Fruit fly (Drosophila melanogaster) whole organism, embryonic: ENCODE results near the gene CG8993.

Experiments
- Atf6 ChIP-seq: fragments of 200-800 bp; sonication (Bioruptor generic); IDR thresholded peaks from 2 replicates; pipeline ENCODE4 v1.3.6; 2022; ENCODE audit warnings: missing biosample characterization, missing genetic modification characterization
- CG10147 ChIP-seq: fragments of 200-800 bp; sonication (Bioruptor generic); optimal IDR thresholded peaks from 2 replicates; lab custom pipeline; 2019; ENCODE audit warnings: missing biosample characterization, mild to moderate bottlenecking, missing genetic modification characterization, moderate library complexity
- CG10654 ChIP-seq: fragments of 200-800 bp; sonication (Bioruptor generic); optimal IDR thresholded peaks from 2 replicates; lab custom pipeline; 2016; ENCODE audit warnings: missing biosample characterization, missing genetic modification characterization
- CG11093 ChIP-seq: fragments of 200-800 bp; sonication (Bioruptor generic); IDR thresholded peaks from 3 replicates; pipeline ENCODE4 v1.3.6; 2022; ENCODE audit warnings: missing biosample characterization, missing genetic modification characterization
- CG1233 ChIP-seq: fragments of 200-800 bp; sonication (Bioruptor generic); optimal IDR thresholded peaks from 4 replicates; lab custom pipeline; 2018; ENCODE audit warnings: missing biosample characterization, mild to moderate bottlenecking, missing genetic modification characterization
- CG13123 ChIP-seq: fragments of 200-800 bp; sonication (Bioruptor generic); optimal IDR thresholded peaks from 2 replicates; lab custom pipeline; 2016; ENCODE audit warnings: missing biosample characterization, missing genetic modification characterization
- CG13894 ChIP-seq: fragments of 200-800 bp; sonication (Bioruptor generic); optimal IDR thresholded peaks from 3 replicates; lab custom pipeline; 2018; ENCODE audit warnings: missing biosample characterization, mild to moderate bottlenecking, missing genetic modification characterization, moderate library complexity
- CG15011 ChIP-seq: fragments of 200-800 bp; sonication (Bioruptor generic); optimal IDR thresholded peaks from 3 replicates; lab custom pipeline; 2018; ENCODE audit warnings: missing biosample characterization, mild to moderate bottlenecking, missing genetic modification characterization
- CG15601 ChIP-seq: fragments of 200-800 bp; sonication (Bioruptor generic); optimal IDR thresholded peaks from 3 replicates; lab custom pipeline; 2019; ENCODE audit warnings: missing biosample characterization, mild to moderate bottlenecking, missing genetic modification characterization, moderate library complexity
- CG17829 ChIP-seq: fragments of 200-800 bp; optimal IDR thresholded peaks from 2 replicates; lab custom pipeline; 2019; ENCODE audit warnings: missing biosample characterization, mild to moderate bottlenecking, missing genetic modification characterization, moderate library complexity
- CG2199 ChIP-seq: fragments of 200-800 bp; sonication (Bioruptor generic); IDR thresholded peaks from 3 replicates; pipeline ENCODE4 v1.3.6; 2022; ENCODE audit warnings: missing biosample characterization, missing genetic modification characterization
- CG31224 ChIP-seq: fragments of 200-800 bp; sonication (Bioruptor generic); IDR thresholded peaks from 2 replicates; pipeline ENCODE4 v1.3.6; 2022; ENCODE audit warnings: missing biosample characterization, missing genetic modification characterization
- CG3838 ChIP-seq: fragments of 200-800 bp; sonication (Bioruptor generic); optimal IDR thresholded peaks from 3 replicates; lab custom pipeline; 2016; ENCODE audit warnings: missing biosample characterization, missing genetic modification characterization
- CG4707 ChIP-seq: fragments of 200-800 bp; sonication (Bioruptor generic); optimal IDR thresholded peaks from 2 replicates; lab custom pipeline; 2018; ENCODE audit warnings: missing biosample characterization, mild to moderate bottlenecking, missing genetic modification characterization, moderate library complexity
- CG4854 ChIP-seq: fragments of 200-800 bp; sonication (Bioruptor generic); optimal IDR thresholded peaks from 2 replicates; lab custom pipeline; 2016; ENCODE audit warnings: missing biosample characterization, missing genetic modification characterization, inconsistent platforms
- CG8281 ChIP-seq: fragments of 200-800 bp; sonication (Bioruptor generic); optimal IDR thresholded peaks from 2 replicates; lab custom pipeline; 2018; ENCODE audit warnings: missing biosample characterization, mild to moderate bottlenecking, missing genetic modification characterization, moderate library complexity
- CG8388 ChIP-seq: fragments of 200-800 bp; sonication (Bioruptor generic); optimal IDR thresholded peaks from 2 replicates; lab custom pipeline; 2019; ENCODE audit warnings: missing biosample characterization, mild to moderate bottlenecking, missing genetic modification characterization, moderate library complexity
- CG9797 ChIP-seq: fragments of 200-800 bp; sonication (Bioruptor generic); optimal IDR thresholded peaks from 3 replicates; lab custom pipeline; 2018; ENCODE audit warnings: missing biosample characterization, mild to moderate bottlenecking, missing genetic modification characterization
- D ChIP-seq, 2 experiments: fragments of 200-800 bp in 1 of 2; fragments of >200 bp in 1 of 2; sonication (Bioruptor generic) in 1 of 2; optimal IDR thresholded peaks; 2 replicates in 1 of 2; 3 replicates in 1 of 2; lab custom pipeline; 2017; ENCODE audit warnings: mild to moderate bottlenecking in 1 of 2, missing biosample characterization in 1 of 2, missing genetic modification characterization in 1 of 2, missing genetic modification reagents in 1 of 2
- Dfd ChIP-seq, 2 experiments: fragments of >200 bp; optimal IDR thresholded peaks; 2 replicates each; lab custom pipeline; 2017; ENCODE audit warnings: missing biosample characterization in 2 of 2, missing genetic modification characterization in 2 of 2
- HLH54F ChIP-seq: fragments of 200-800 bp; sonication (Bioruptor generic); optimal IDR thresholded peaks from 3 replicates; lab custom pipeline; 2016; ENCODE audit warnings: missing biosample characterization, missing genetic modification characterization
- Med ChIP-seq: fragments of 200-800 bp; sonication (Bioruptor generic); peaks from one replicate; lab custom pipeline; 2016; ENCODE audit warnings: missing biosample characterization, missing genetic modification characterization, mild to moderate bottlenecking, inconsistent platforms, moderate library complexity
- Myb ChIP-seq: fragments of 200-800 bp; sonication (Bioruptor generic); optimal IDR thresholded peaks from 2 replicates; lab custom pipeline; 2016; ENCODE audit warnings: missing biosample characterization, missing genetic modification characterization
- NFAT ChIP-seq: fragments of 200-800 bp; sonication (Bioruptor generic); IDR thresholded peaks from 2 replicates; pipeline ENCODE4 v1.3.6; 2022; ENCODE audit warnings: missing biosample characterization, missing genetic modification characterization
- Vsx1 ChIP-seq: fragments of 200-800 bp; sonication (Bioruptor generic); optimal IDR thresholded peaks from 2 replicates; lab custom pipeline; 2017; ENCODE audit warnings: missing biosample characterization, mild to moderate bottlenecking, missing genetic modification characterization, missing genetic modification reagents
- ab ChIP-seq: fragments of 200-800 bp; sonication (Bioruptor generic); optimal IDR thresholded peaks from 2 replicates; lab custom pipeline; 2016; ENCODE audit warnings: missing biosample characterization, missing genetic modification characterization
- bowl ChIP-seq: fragments of 200-800 bp; sonication (Bioruptor generic); IDR thresholded peaks from 2 replicates; pipeline ENCODE4 v1.3.6; 2022; ENCODE audit warnings: missing biosample characterization, missing genetic modification characterization
- crc ChIP-seq: fragments of 200-800 bp; sonication (Bioruptor generic); optimal IDR thresholded peaks from 2 replicates; lab custom pipeline; 2016; ENCODE audit warnings: missing biosample characterization, missing genetic modification characterization
- crp ChIP-seq, 2 experiments: fragments of 200-800 bp; sonication (Bioruptor generic); optimal IDR thresholded peaks; 2 replicates in 1 of 2; 3 replicates in 1 of 2; lab custom pipeline; 2017; ENCODE audit warnings: missing biosample characterization in 2 of 2, missing genetic modification characterization in 2 of 2, mild to moderate bottlenecking in 1 of 2, moderate library complexity in 1 of 2
- exex ChIP-seq: fragments of 200-800 bp; sonication (Bioruptor generic); optimal IDR thresholded peaks from 4 replicates; lab custom pipeline; 2018; ENCODE audit warnings: missing biosample characterization, mild to moderate bottlenecking, missing genetic modification characterization, moderate library complexity
- fd3F ChIP-seq: fragments of 200-800 bp; sonication (Bioruptor generic); optimal IDR thresholded peaks from 2 replicates; lab custom pipeline; 2018; ENCODE audit warnings: missing biosample characterization, mild to moderate bottlenecking, missing genetic modification characterization, moderate library complexity
- fu2 ChIP-seq: fragments of 200-800 bp; sonication (Bioruptor generic); optimal IDR thresholded peaks from 2 replicates; lab custom pipeline; 2016; ENCODE audit warnings: missing biosample characterization, missing genetic modification characterization
- gsb ChIP-seq: fragments of 200-800 bp; sonication (Bioruptor generic); IDR thresholded peaks from 2 replicates; pipeline ENCODE4 v1.3.6; 2022; ENCODE audit warnings: missing biosample characterization, missing genetic modification characterization
- her ChIP-seq: fragments of 200-800 bp; sonication (Bioruptor generic); optimal IDR thresholded peaks from 2 replicates; lab custom pipeline; 2016; ENCODE audit warnings: missing biosample characterization, missing genetic modification characterization
- hkb ChIP-seq, 2 experiments: fragments of 200-800 bp in 1 of 2; fragments of >200 bp in 1 of 2; sonication (Bioruptor generic) in 1 of 2; IDR thresholded peaks in 1 of 2; optimal IDR thresholded peaks in 1 of 2; 2 replicates each; pipeline versions ENCODE4 v1.3.6 to Lab custom; 2017 to 2022; ENCODE audit warnings: missing biosample characterization in 1 of 2, missing genetic modification characterization in 1 of 2
- jing ChIP-seq: fragments of 200-800 bp; sonication (Bioruptor generic); optimal IDR thresholded peaks from 2 replicates; lab custom pipeline; 2018; ENCODE audit warnings: missing biosample characterization, mild to moderate bottlenecking, missing genetic modification characterization
- jumu ChIP-seq: fragments of 200-800 bp; sonication (Bioruptor generic); optimal IDR thresholded peaks from 3 replicates; lab custom pipeline; 2016; ENCODE audit warnings: missing biosample characterization, missing genetic modification characterization
- ken ChIP-seq: fragments of 200-800 bp; sonication (Bioruptor generic); IDR thresholded peaks from 3 replicates; pipeline ENCODE4 v1.3.6; 2022; ENCODE audit warnings: missing biosample characterization, missing genetic modification characterization
- lbe ChIP-seq: fragments of 200-800 bp; sonication (Bioruptor generic); optimal IDR thresholded peaks from 2 replicates; lab custom pipeline; 2016; ENCODE audit warnings: missing biosample characterization, mild to moderate bottlenecking, missing genetic modification characterization
- nmo ChIP-seq: fragments of 200-800 bp; sonication (Bioruptor generic); optimal IDR thresholded peaks from 2 replicates; lab custom pipeline; 2018; ENCODE audit warnings: missing biosample characterization, mild to moderate bottlenecking, missing genetic modification characterization, moderate library complexity
- scrt ChIP-seq: fragments of 200-800 bp; sonication (Bioruptor generic); optimal IDR thresholded peaks from 2 replicates; lab custom pipeline; 2018; ENCODE audit warnings: missing biosample characterization, mild to moderate bottlenecking, missing genetic modification characterization, moderate library complexity
- sens ChIP-seq: fragments of 200-800 bp; sonication (Bioruptor generic); peaks from one replicate; lab custom pipeline; 2016; ENCODE audit warnings: missing biosample characterization, missing genetic modification characterization
- sisA ChIP-seq: fragments of 200-800 bp; sonication (Bioruptor generic); IDR thresholded peaks from 2 replicates; pipeline ENCODE4 v1.3.6; 2022; ENCODE audit warnings: missing biosample characterization, missing genetic modification characterization
- sob ChIP-seq: fragments of 200-800 bp; sonication (Bioruptor generic); IDR thresholded peaks from 2 replicates; pipeline ENCODE4 v1.3.6; 2022; ENCODE audit warnings: missing biosample characterization, missing genetic modification characterization
- sr ChIP-seq: fragments of 200-800 bp; sonication (Bioruptor generic); IDR thresholded peaks from 3 replicates; pipeline ENCODE4 v1.3.6; 2022; ENCODE audit warnings: missing biosample characterization, missing genetic modification characterization
- stc ChIP-seq: fragments of 200-800 bp; sonication (Bioruptor generic); IDR thresholded peaks from 2 replicates; pipeline ENCODE4 v1.3.6; 2022; ENCODE audit warnings: missing biosample characterization, missing genetic modification characterization
- stwl ChIP-seq: fragments of 200-800 bp; sonication (Bioruptor generic); optimal IDR thresholded peaks from 3 replicates; lab custom pipeline; 2018; ENCODE audit warnings: missing biosample characterization, mild to moderate bottlenecking, missing genetic modification characterization, moderate library complexity
- sug ChIP-seq: fragments of 200-800 bp; optimal IDR thresholded peaks from 2 replicates; lab custom pipeline; 2019; ENCODE audit warnings: missing biosample characterization, mild to moderate bottlenecking, missing genetic modification characterization, moderate library complexity
- tup ChIP-seq: fragments of 200-800 bp; sonication (Bioruptor generic); optimal IDR thresholded peaks from 2 replicates; lab custom pipeline; 2016; ENCODE audit warnings: missing biosample characterization, mild to moderate bottlenecking, missing genetic modification characterization, moderate library complexity
- unc-4 ChIP-seq: fragments of 200-800 bp; sonication (Bioruptor generic); IDR thresholded peaks from 2 replicates; pipeline ENCODE4 v1.3.6; 2022; ENCODE audit warnings: missing biosample characterization, missing genetic modification characterization; ENCODE audit not compliant: partially characterized antibody
- zen2 ChIP-seq: fragments of 200-800 bp; sonication (Bioruptor generic); IDR thresholded peaks from 3 replicates; pipeline ENCODE4 v1.3.6; 2022; ENCODE audit warnings: missing biosample characterization, missing genetic modification characterization; ENCODE audit not compliant: partially characterized antibody

Gene CG8993

DNA sequence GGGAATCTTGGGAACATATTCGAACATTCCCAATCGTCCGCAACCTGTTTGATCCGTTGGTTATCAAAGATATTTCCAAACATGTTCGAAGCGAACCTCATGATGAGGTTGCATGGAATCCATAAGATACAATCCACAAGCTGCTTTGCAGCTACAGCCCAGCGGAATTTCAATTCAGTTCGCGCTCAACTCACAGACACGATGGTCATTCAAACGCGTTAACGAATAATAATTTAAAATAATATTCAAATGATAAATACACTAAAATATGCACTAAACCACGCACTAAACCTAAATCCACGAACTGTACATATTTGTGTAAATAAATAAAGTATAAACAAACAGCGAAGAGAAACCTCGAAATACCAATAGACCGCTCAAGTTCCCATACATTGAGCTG is 15.8 kb downstream of the CG8993 start (continued):
- TF ChIP-seq CG1233 (GFP tag; lab: Kevin White, UChicago) (no peak), D (optimal IDR thresholded peaks at IDR 0.05; lab: Kevin White, UChicago) (no peak), D (GFP tag; optimal IDR thresholded peaks at IDR 0.05; lab: Kevin White, UChicago) (no peak), NFAT (GFP tag; lab: Robert Waterston, UW) (no peak), Myb (GFP tag; lab: Kevin White, UChicago) (no peak), unc-4 (no peak), stc (peak; percentile 14; the same call in 1 of the 2 replicates), sug (tag; lab: Kevin White, UChicago) (peak; percentile 32), bowl (GFP tag; lab: Robert Waterston, UW) (no peak), CG8281 (tag; lab: Kevin White, UChicago) (no peak), CG17829 (tag; lab: Kevin White, UChicago) (no peak), CG10147 (GFP tag; lab: Kevin White, UChicago) (peak; percentile 23), CG11093 (no peak), Vsx1 (GFP tag; lab: Kevin White, UChicago) (no peak), scrt (GFP tag; lab: Kevin White, UChicago) (no peak), CG31224 (no peak), CG13123 (GFP tag; lab: Kevin White, UChicago) (no peak), Dfd (GFP tag; optimal IDR thresholded peaks at IDR 0.05; lab: Kevin White, UChicago) (no peak), Atf6 (GFP tag; lab: Robert Waterston, UW) (peak; percentile 47; the same call in 1 of the 2 replicates), CG13894 (no peak), jumu (GFP tag; lab: Kevin White, UChicago) (no peak), CG4854 (no peak), sisA (no peak), sr (GFP tag; lab: Robert Waterston, UW) (no peak), CG8388 (GFP tag; lab: Kevin White, UChicago) (no peak), fu2 (GFP tag; lab: Kevin White, UChicago) (no peak), CG10654 (GFP tag; lab: Kevin White, UChicago) (no peak), CG4707 (GFP tag; lab: Kevin White, UChicago) (no peak), tup (GFP tag; lab: Kevin White, UChicago) (no peak), HLH54F (GFP tag; lab: Kevin White, UChicago) (no peak), CG3838 (GFP tag; lab: Kevin White, UChicago) (no peak), lbe (GFP tag; lab: Kevin White, UChicago) (peak; percentile 38), hkb (optimal IDR thresholded peaks at IDR 0.05; lab: Kevin White, UChicago) (no peak), hkb (GFP tag; IDR thresholded peaks at IDR 0.05; lab: Robert Waterston, UW) (no peak), CG15011 (GFP tag; lab: Kevin White, UChicago) (no peak), sens (GFP tag; lab: Kevin White, UChicago) (peak; percentile 36), jing (no peak), ken (GFP tag; lab: Robert Waterston, UW) (no peak), Med (GFP tag; lab: Kevin White, UChicago) (peak; percentile 5), zen2 (GFP tag; lab: Robert Waterston, UW) (no peak), sob (GFP tag; lab: Robert Waterston, UW) (no peak), crp (GFP tag; optimal IDR thresholded peaks at IDR 0.05; lab: Kevin White, UChicago) (no peak), gsb (GFP tag; lab: Robert Waterston, UW) (no peak), exex (no peak), crc (GFP tag; lab: Kevin White, UChicago) (no peak), CG15601 (tag; lab: Kevin White, UChicago) (peak; percentile 19), her (GFP tag; lab: Kevin White, UChicago) (no peak), stwl (tag; lab: Kevin White, UChicago) (peak; percentile 7), fd3F (GFP tag; lab: Kevin White, UChicago) (no peak), CG9797 (GFP tag; lab: Kevin White, UChicago) (no peak), nmo (GFP tag; lab: Kevin White, UChicago) (peak; percentile 14), CG2199 (GFP tag; lab: Robert Waterston, UW) (no peak), ab (GFP tag; lab: Kevin White, UChicago) (no peak)
